Worm (Caenorhabditis elegans): Measurements from ENCODE around the gene cebp-1.

The cebp-1 gene

ce11 chrX:1487096-1487495 is 33.4 kb upstream of the cebp-1 start (continued):
- TF ChIP-seq zfh-2 (GFP tag; conservative IDR thresholded peaks at IDR 0.05) (peak; percentile 60), ets-4 (GFP tag; optimal IDR thresholded peaks at IDR 0.05) (no peak), ama-1 (optimal IDR thresholded peaks at IDR 0.05) (no peak), ama-1 (GFP tag; optimal IDR thresholded peaks at IDR 0.05) (no peak), lin-35 (GFP tag; optimal IDR thresholded peaks at IDR 0.05) (no peak), F52B5.7 (tag; optimal IDR thresholded peaks at IDR 0.05) (peak; percentile 34), zim-3 (tag; optimal IDR thresholded peaks at IDR 0.05) (peak; percentile 72), ztf-18 (tag; optimal IDR thresholded peaks at IDR 0.05) (no peak), madf-10 (tag; optimal IDR thresholded peaks at IDR 0.05) (no peak), ceh-100 (GFP tag; IDR thresholded peaks at IDR 0.05) (no peak), tbp1 (GFP tag; optimal IDR thresholded peaks at IDR 0.05) (no peak)

- TF ChIP-seq cebp-1 (GFP tag; IDR thresholded peaks at IDR 0.05): no peak
- TF ChIP-seq cebp-1 (tag; optimal IDR thresholded peaks at IDR 0.05): peak; percentile 64
- TF ChIP-seq attf-6 (GFP tag; IDR thresholded peaks at IDR 0.05): no peak
- TF ChIP-seq lin-35 (GFP tag; optimal IDR thresholded peaks at IDR 0.05): peak in 1 of 3 experiments; percentile 17
- peak; percentile 31; the same call in 1 of the 2 replicates for TF ChIP-seq mcd-1 (GFP tag; IDR thresholded peaks at IDR 0.05)
- no peak for TF ChIP-seq Y67H2A.10 (GFP tag; conservative IDR thresholded peaks at IDR 0.05)
- peak; percentile 86 for TF ChIP-seq pha-4 (tag; optimal IDR thresholded peaks at IDR 0.05)
- TF ChIP-seq sea-2 (GFP tag; IDR thresholded peaks at IDR 0.05): no peak
- no peak for TF ChIP-seq Y53F4B.3 (GFP tag; IDR thresholded peaks at IDR 0.05)
- TF ChIP-seq repo-1 (tag; optimal IDR thresholded peaks at IDR 0.05): no peak
- 0 out of 2 replicates have a peak, but pooled peaks have one; percentile 40 for TF ChIP-seq C06A6.2 (GFP tag; conservative IDR thresholded peaks at IDR 0.05)
- no peak for TF ChIP-seq rpc-1 (optimal IDR thresholded peaks at IDR 0.05)
- no peak for TF ChIP-seq rpc-1 (tag; optimal IDR thresholded peaks at IDR 0.05)
- TF ChIP-seq hmg-1.2 (GFP tag; IDR thresholded peaks at IDR 0.05): peak; percentile 85
- peak; percentile 34 for TF ChIP-seq ztf-22 (GFP tag; optimal IDR thresholded peaks at IDR 0.05)
- TF ChIP-seq F55B11.4 (tag; optimal IDR thresholded peaks at IDR 0.05; ENCODE audit: borderline replicate concordance, insufficient read depth): no peak
- TF ChIP-seq Y56A3A.18 (GFP tag; IDR thresholded peaks at IDR 0.05): peak; percentile 18; the same call in 1 of the 2 replicates
- TF ChIP-seq tbp1 (GFP tag; optimal IDR thresholded peaks at IDR 0.05): peak; percentile 45
- peak; percentile 39 for TF ChIP-seq ztf-26 (tag; optimal IDR thresholded peaks at IDR 0.05)
- peak; percentile 63 for TF ChIP-seq gei-17 (GFP tag; optimal IDR thresholded peaks at IDR 0.05)
- TF ChIP-seq dox-1 (GFP tag; IDR thresholded peaks at IDR 0.05): peak; percentile 39; the same call in 1 of the 2 replicates
- peak; percentile 28 for TF ChIP-seq madf-10 (tag; optimal IDR thresholded peaks at IDR 0.05)
- peak; percentile 47 for TF ChIP-seq chd-7 (tag; optimal IDR thresholded peaks at IDR 0.05)
- peak; percentile 60 for TF ChIP-seq ZK185.1 (tag; optimal IDR thresholded peaks at IDR 0.05; ENCODE audit: poor library complexity, severe bottlenecking)
- peak; percentile 32 for TF ChIP-seq ama-1 (optimal IDR thresholded peaks at IDR 0.05)
- TF ChIP-seq ama-1 (GFP tag; optimal IDR thresholded peaks at IDR 0.05): no peak
- TF ChIP-seq F57C9.4 (tag; optimal IDR thresholded peaks at IDR 0.05): no peak
- TF ChIP-seq atf-7 (tag; optimal IDR thresholded peaks at IDR 0.05): peak; percentile 100
- TF ChIP-seq lin-40 (tag; optimal IDR thresholded peaks at IDR 0.05): peak; percentile 73
- TF ChIP-seq nfyb-1 (GFP tag; IDR thresholded peaks at IDR 0.05): peak; percentile 63; the same call in 1 of the 2 replicates
- TF ChIP-seq nhr-90 (tag; optimal IDR thresholded peaks at IDR 0.05): peak; percentile 13
- no peak for TF ChIP-seq hrde-1 (tag; optimal IDR thresholded peaks at IDR 0.05; ENCODE audit: borderline replicate concordance)
- TF ChIP-seq K11D2.4 (GFP tag; IDR thresholded peaks at IDR 0.05): no peak
- TF ChIP-seq let-607 (tag; optimal IDR thresholded peaks at IDR 0.05): peak in 1 of 2 experiments; percentile 17
- peak; percentile 52 for TF ChIP-seq somi-1 (GFP tag; optimal IDR thresholded peaks at IDR 0.05)
- TF ChIP-seq ztf-6 (GFP tag; IDR thresholded peaks at IDR 0.05): 0 out of 2 replicates have a peak, but pooled peaks have one; percentile 38
- peak; percentile 65 for TF ChIP-seq nhr-80 (tag; optimal IDR thresholded peaks at IDR 0.05)
- 0 out of 2 replicates have a peak, but pooled peaks have one; percentile 43 for TF ChIP-seq Y53G8AR.9 (GFP tag; conservative IDR thresholded peaks at IDR 0.05)
- peak; percentile 12; the same call in 1 of the 2 replicates for TF ChIP-seq ceh-100 (GFP tag; IDR thresholded peaks at IDR 0.05)
- peak; percentile 58; the same call in 1 of the 2 replicates for TF ChIP-seq B0336.3 (GFP tag; IDR thresholded peaks at IDR 0.05)
- TF ChIP-seq madf-8 (GFP tag; conservative IDR thresholded peaks at IDR 0.05): no peak
Measured at ce11 chrX:1486135-1486648, 32.5 kb upstream of the cebp-1 start, which contains the start of the genes D1005.10 and dhs-25. Gene D1005.10, minus strand, starts transcription at chrX:1486185. Gene dhs-25, plus strand, starts transcription at chrX:1486532.
